Fruit fly (Drosophila melanogaster): ENCODE data around the gene msn.

The msn gene

DNA sequence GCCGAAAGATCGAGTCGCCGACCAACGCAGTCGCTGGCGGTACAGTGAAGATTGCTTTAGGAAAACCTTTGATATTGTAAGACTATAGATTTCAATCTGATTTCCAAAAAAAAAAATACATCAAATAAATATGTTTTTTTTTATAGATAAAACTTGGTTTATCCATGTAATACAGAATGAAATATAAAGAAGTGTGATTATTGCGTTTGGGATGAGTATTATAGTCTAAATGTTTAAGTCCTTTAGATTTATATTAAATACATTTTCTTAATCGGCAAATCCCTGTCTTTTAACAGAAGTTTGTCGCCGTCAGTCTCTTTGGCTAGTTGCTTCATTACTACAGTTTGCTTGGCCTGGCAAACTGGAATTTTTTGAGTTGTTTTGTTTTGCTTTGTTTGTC is 4.5 kb downstream of the msn start:
- TF ChIP-seq CG8478 (optimal IDR thresholded peaks at IDR 0.05), result no peak

DNA sequence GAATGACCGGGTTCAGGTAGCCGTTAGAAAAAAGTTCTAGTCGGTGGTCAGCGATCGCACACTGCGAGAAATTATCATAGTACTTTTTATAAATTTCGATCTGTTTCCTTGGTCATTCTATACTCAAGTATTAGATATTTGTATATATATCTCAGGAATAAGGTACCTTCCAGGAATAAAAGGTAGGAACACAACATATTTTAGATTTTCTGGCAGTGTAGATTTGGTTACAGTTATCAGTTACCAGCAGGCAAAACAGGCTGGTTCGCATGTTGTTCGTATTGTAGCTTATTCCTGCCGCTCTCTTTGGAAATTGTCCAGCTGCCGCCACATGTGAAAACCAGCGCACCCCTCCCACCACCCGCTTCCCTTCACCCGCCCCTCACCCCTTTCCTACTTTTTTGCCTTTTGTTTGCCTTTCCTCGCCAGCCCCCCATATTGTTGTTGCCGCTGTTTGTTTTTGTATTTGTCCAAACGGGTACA is 5.0 kb downstream of the msn start:
- TF ChIP-seq psq (optimal IDR thresholded peaks at IDR 0.05) (no peak), usp (GFP tag; optimal IDR thresholded peaks at IDR 0.05) (no peak)

DNA sequence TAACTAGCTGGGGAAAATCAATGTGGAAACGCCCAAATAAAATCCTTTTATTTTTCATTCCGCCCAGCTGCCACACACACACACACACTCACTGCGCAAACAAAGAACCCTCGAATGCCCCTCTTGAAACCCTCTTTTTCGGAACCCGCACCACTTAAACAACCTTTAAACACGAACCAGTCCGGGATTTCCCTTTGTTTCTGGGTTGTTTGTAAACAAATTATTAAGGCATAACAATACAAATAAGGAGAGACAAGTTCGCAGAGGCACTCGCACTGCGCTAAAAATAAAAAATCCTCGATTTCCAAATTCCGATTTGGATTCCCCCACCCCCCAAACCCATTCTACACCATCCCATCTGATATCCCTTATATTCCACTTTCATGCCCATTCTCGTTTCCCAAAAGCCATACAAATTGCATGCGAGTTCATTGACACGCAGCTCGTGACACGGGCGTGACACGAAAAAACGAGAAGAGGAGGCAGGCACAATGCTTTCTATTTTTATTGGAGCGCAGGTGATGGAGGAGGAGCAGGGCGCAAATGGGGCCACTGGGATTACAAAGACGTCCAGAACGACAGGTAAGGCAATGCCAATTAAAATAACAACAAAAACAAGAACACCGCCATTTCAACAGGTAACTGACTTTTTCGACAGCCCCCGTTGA is 6.6 kb downstream of the msn start:
- no peak for TF ChIP-seq psq (optimal IDR thresholded peaks at IDR 0.05)
- TF ChIP-seq Dll (optimal IDR thresholded peaks at IDR 0.05), result no peak
- TF ChIP-seq CG8478 (optimal IDR thresholded peaks at IDR 0.05), result no peak
- no peak for TF ChIP-seq pan (optimal IDR thresholded peaks at IDR 0.05)
- TF ChIP-seq usp (GFP tag; optimal IDR thresholded peaks at IDR 0.05), result no peak
- peak; percentile 40 to 81 for TF ChIP-seq EcR (GFP tag; optimal IDR thresholded peaks at IDR 0.05)

DNA sequence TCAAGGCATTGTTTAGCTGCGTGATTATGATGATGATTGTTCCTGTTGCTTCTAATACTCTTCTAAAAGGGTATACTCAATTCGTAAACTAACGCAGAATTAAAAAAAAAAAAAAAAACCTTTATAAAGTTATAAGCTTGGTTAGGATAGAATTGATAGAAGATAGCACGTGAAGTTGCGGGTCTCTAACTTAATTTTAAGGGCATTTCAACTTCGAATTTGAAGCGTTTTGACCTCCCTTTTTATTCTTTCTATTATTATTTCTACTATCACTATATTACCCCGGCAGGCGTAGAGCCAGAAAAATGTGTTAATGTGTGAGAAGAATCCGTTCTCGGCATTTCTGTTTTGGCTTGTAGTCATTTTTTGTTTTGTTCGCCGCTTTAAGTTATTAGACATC is 7.6 kb downstream of the msn start:
- TF ChIP-seq Dll (optimal IDR thresholded peaks at IDR 0.05) (no peak), pan (optimal IDR thresholded peaks at IDR 0.05) (no peak), EcR (GFP tag; optimal IDR thresholded peaks at IDR 0.05) (no peak), psq (optimal IDR thresholded peaks at IDR 0.05) (no peak), usp (GFP tag; optimal IDR thresholded peaks at IDR 0.05) (no peak), CG8478 (optimal IDR thresholded peaks at IDR 0.05) (no peak)

DNA sequence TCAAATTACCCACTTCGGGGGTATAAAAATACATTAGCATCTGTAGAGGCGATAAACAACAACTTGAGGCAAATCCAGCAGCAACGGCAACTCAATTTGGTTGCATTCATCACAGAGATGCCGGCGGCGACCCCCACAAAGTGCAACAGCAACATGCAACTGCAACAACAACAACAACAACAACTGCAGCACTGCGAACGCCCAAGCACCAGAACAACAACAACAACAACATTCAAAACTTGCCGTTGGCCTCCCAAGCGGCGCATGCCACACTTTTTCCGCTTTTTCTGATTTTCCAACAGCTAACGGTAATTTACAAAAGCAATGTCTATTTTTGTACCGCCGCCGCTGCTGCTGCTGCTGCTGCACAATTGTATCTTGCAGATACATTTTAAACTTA is 8.0 kb downstream of the msn start:
- TF ChIP-seq CG8478 (optimal IDR thresholded peaks at IDR 0.05) (no peak), usp (GFP tag; optimal IDR thresholded peaks at IDR 0.05) (no peak), EcR (GFP tag; optimal IDR thresholded peaks at IDR 0.05) (no peak), psq (optimal IDR thresholded peaks at IDR 0.05) (no peak), Dll (optimal IDR thresholded peaks at IDR 0.05) (no peak), pan (optimal IDR thresholded peaks at IDR 0.05) (no peak)

DNA sequence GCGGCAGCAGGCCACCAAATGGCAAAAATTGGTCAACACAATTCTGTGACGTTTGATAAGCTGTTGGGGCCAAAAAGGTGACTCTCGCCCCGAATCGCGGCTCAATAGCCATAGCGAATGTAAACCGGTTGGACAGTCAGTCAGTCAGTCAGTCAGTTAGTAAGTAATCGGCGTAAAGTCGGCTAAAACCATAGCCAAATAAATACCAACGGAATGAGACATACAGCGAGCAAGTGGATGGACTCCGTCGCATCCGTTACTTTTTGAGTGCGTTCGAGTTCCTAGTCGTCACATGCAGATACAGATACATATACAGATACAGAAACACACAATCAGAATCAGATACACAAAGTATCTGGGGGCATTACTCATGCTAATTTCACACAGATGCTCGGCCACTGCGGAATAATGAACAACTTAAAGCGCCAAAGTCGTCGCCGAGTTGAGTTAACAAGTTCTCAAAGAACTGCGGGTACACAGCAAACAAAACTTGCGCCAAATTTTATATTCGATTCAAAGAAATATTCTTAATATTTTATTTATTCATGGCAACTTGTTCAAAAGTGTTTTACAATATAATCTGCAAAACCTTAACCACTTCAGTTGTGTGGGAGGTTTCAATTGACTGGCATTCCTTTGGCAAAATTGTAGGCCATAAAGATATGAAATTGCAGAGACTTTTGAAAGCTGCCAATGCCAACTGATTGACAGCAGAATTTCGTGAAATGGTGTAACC is 9.1 kb downstream of the msn start:
- TF ChIP-seq pan (optimal IDR thresholded peaks at IDR 0.05) (no peak), CG8478 (optimal IDR thresholded peaks at IDR 0.05) (no peak), usp (GFP tag; optimal IDR thresholded peaks at IDR 0.05) (no peak), Dll (optimal IDR thresholded peaks at IDR 0.05) (no peak), EcR (GFP tag; optimal IDR thresholded peaks at IDR 0.05) (no peak), psq (optimal IDR thresholded peaks at IDR 0.05) (no peak)

DNA sequence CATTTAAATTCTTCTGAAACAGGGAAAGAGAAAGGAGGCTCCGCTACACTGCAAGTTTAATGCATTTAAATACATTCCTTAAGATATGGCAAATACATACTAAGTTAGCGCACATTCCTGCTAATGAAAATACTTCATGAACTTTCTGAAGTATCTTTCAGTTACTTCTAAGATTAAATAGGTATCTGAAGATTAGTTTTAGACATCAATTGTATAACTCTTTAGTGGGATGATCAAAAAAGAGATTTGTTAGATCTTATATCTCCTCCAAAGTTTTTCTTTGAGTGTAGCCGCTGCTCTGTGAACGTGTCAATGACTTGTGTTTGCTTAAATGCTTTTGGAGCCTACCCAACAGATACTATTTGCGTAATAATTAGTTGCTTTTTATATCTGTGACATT is 11.1 kb downstream of the msn start:
- TF ChIP-seq pan (optimal IDR thresholded peaks at IDR 0.05) (no peak), CG8478 (optimal IDR thresholded peaks at IDR 0.05) (no peak), psq (optimal IDR thresholded peaks at IDR 0.05) (no peak), usp (GFP tag; optimal IDR thresholded peaks at IDR 0.05) (no peak), Dll (optimal IDR thresholded peaks at IDR 0.05) (no peak), EcR (GFP tag; optimal IDR thresholded peaks at IDR 0.05) (no peak)

DNA sequence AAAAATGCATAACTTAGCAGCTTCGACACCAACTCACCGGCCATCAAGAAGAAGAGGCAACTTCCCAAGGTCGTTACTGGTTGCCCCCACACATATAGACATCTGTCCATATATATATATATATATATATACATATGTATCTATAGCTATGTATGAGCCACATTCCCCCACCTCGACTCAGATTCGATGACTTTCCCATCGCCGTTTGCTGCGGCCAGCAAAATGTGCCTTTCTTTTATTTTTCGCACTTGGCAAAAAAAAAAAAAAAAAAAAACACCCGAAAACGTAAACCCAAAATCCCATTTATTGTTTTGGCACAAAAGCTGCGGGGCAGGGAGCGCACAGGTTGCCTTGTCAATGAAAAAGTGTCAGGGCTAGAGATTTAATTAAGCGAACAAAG is 11.6 kb downstream of the msn start:
- no peak for TF ChIP-seq usp (GFP tag; optimal IDR thresholded peaks at IDR 0.05)
- no peak for TF ChIP-seq pan (optimal IDR thresholded peaks at IDR 0.05)
- TF ChIP-seq psq (optimal IDR thresholded peaks at IDR 0.05), result no peak
- no peak for TF ChIP-seq CG8478 (optimal IDR thresholded peaks at IDR 0.05)

DNA sequence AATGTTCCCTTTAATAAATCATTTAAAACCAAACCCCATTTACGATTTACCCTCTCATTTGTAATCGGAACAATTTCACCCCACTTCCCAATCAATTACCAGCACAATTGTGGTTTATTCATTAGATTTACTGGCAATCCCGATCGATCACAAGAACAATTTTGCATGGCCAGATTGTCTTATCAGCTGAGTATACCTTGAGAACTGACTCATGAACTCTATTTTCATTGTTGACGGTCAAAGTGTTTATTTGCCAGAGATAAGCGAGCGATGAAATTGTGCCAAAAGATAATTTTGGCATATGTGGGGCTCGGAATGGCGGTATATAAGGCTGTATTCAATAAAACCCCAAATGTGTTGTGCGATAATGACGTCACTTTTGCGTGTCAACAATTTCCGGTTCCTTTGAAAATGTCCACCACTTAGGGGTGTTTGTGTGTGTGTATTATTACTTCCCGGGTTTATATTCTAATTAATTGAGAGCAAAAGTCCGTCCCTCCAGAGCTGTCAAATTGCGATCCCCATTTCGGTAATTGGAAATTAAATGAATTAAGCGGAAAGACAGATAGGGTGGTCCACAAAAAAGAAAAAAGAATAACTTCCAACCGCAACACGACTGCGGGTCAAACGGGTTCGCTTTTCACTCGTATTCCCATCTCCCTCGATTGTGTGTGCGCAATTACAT is 13.3 kb downstream of the msn start:
- TF ChIP-seq pan (optimal IDR thresholded peaks at IDR 0.05) (no peak), Dll (optimal IDR thresholded peaks at IDR 0.05) (no peak), CG8478 (optimal IDR thresholded peaks at IDR 0.05) (no peak), EcR (GFP tag; optimal IDR thresholded peaks at IDR 0.05) (no peak), usp (GFP tag; optimal IDR thresholded peaks at IDR 0.05) (no peak), psq (optimal IDR thresholded peaks at IDR 0.05) (no peak)

DNA sequence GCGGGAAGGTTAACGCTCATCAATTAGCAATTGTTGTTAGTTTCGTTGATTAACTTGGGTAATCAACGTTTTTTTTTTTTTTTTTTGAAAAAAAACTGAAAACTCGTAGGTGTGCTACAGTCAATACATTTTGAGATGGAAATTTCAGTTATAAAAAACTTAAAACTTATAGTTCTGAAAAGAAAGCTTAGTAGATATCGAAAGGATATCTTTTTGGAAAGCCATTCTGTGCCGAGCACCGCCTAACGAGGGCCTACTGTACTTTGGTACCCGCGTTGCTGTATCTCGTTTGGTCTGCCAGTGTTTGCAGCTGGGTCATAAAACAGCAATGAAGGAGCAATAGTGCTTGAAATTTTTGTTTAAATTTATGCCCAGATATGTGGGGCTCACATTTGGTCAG is 14.4 kb downstream of the msn start:
- TF ChIP-seq EcR (GFP tag; optimal IDR thresholded peaks at IDR 0.05) (no peak), psq (optimal IDR thresholded peaks at IDR 0.05) (no peak), Dll (optimal IDR thresholded peaks at IDR 0.05) (no peak), usp (GFP tag; optimal IDR thresholded peaks at IDR 0.05) (no peak), pan (optimal IDR thresholded peaks at IDR 0.05) (no peak), CG8478 (optimal IDR thresholded peaks at IDR 0.05) (no peak)

DNA sequence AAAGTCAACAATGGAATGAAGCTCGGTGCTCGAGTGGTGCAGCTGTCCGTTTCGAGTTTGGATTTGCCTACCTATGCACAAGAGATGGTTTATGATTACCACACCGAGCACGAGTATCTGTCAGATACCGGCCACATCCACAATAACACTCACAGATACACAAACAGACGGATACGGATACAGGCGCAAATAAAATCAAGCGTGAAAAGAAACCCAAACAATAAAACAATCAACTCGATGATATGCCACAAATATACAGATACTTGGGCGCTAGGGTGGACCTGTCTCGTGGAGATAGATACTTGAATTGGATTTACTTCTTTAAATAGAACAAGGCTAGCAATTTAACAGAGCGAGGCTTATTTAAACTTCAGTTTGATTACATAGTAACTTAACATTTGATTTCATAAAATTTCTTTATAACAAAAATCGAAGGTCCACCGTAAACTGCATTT is 16.0 kb downstream of the msn start:
- no peak for TF ChIP-seq usp (GFP tag; optimal IDR thresholded peaks at IDR 0.05)
- TF ChIP-seq pan (optimal IDR thresholded peaks at IDR 0.05), result no peak
- no peak for TF ChIP-seq EcR (GFP tag; optimal IDR thresholded peaks at IDR 0.05)
- no peak for TF ChIP-seq CG8478 (optimal IDR thresholded peaks at IDR 0.05)
- no peak for TF ChIP-seq Dll (optimal IDR thresholded peaks at IDR 0.05)
- no peak for TF ChIP-seq psq (optimal IDR thresholded peaks at IDR 0.05)

DNA sequence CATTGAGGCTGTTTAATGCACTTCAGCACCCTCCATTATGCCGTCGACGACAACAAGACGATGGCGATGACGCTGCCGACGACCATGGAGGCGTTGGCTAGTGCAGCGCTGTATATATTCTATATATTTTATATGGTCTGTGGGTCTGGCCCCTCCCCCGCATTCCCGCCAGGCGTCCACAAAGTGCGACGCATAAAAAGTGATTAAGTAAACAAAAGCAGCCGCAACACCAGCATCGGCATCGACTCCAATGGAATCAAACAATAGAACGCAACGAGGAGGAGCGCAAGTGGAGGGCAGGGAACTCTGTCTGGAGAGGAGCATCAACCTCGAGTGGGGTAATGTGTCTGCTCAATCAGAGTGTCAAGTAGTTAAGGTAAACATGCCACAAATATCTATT is 18.1 kb downstream of the msn start:
- TF ChIP-seq CG8478 (optimal IDR thresholded peaks at IDR 0.05) (no peak), EcR (GFP tag; optimal IDR thresholded peaks at IDR 0.05) (peak in 1 of 2 experiments; percentile 80)

All from whole organism.